Fruit fly (Drosophila melanogaster) whole organism, adult: ENCODE data around the gene RhoGAP15B.

Experiments used
- CG11617 ChIP-seq: fragments of 200-800 bp; sonication (Bioruptor generic); optimal IDR thresholded peaks from 2 replicates; lab custom pipeline; 2017; ENCODE audit warnings: mild to moderate bottlenecking, missing biosample characterization, missing genetic modification reagents, missing genetic modification characterization
- CG12768 ChIP-seq: fragments of 200-800 bp; sonication (Bioruptor generic); optimal IDR thresholded peaks from 2 replicates; lab custom pipeline; 2017; ENCODE audit warnings: missing biosample characterization, missing genetic modification characterization, mild to moderate bottlenecking, moderate library complexity, missing genetic modification reagents
- CG14711 ChIP-seq: fragments of 200-800 bp; sonication (Bioruptor generic); optimal IDR thresholded peaks from 2 replicates; lab custom pipeline; 2018; ENCODE audit warnings: missing biosample characterization, mild to moderate bottlenecking, missing genetic modification characterization, moderate library complexity
- CG1620 ChIP-seq: fragments of 200-800 bp; sonication (Bioruptor generic); optimal IDR thresholded peaks from 2 replicates; lab custom pipeline; 2016; ENCODE audit warnings: missing biosample characterization, missing genetic modification characterization
- CG33017 ChIP-seq: fragments of 200-800 bp; sonication (Bioruptor generic); optimal IDR thresholded peaks from 2 replicates; lab custom pipeline; 2018; ENCODE audit warnings: missing biosample characterization, mild to moderate bottlenecking, missing genetic modification characterization, moderate library complexity
- CG5204 ChIP-seq: fragments of 200-800 bp; sonication (Bioruptor generic); optimal IDR thresholded peaks from 2 replicates; lab custom pipeline; 2016; ENCODE audit warnings: missing biosample characterization, missing genetic modification characterization
- CG7045 ChIP-seq: fragments of 200-800 bp; sonication (Bioruptor generic); optimal IDR thresholded peaks from 2 replicates; lab custom pipeline; 2017; ENCODE audit warnings: missing biosample characterization, mild to moderate bottlenecking, missing genetic modification characterization
- CG7101 ChIP-seq: fragments of 200-800 bp; sonication (Bioruptor generic); optimal IDR thresholded peaks from 2 replicates; lab custom pipeline; 2018; ENCODE audit warnings: missing biosample characterization, mild to moderate bottlenecking, missing genetic modification characterization, moderate library complexity
- Clk ChIP-seq: fragments of 200-800 bp; sonication (Bioruptor generic); optimal IDR thresholded peaks from 2 replicates; lab custom pipeline; 2017; ENCODE audit warnings: missing biosample characterization, missing genetic modification characterization
- Crg-1 ChIP-seq: fragments of 200-800 bp; sonication (Bioruptor generic); optimal IDR thresholded peaks from 2 replicates; lab custom pipeline; 2016; ENCODE audit warnings: missing biosample characterization, missing genetic modification characterization
- Hr96 ChIP-seq: fragments of 200-800 bp; sonication (Bioruptor generic); optimal IDR thresholded peaks from 2 replicates; lab custom pipeline; 2016; ENCODE audit warnings: missing biosample characterization, missing genetic modification characterization
- Mnt ChIP-seq: fragments of 200-800 bp; sonication (Bioruptor generic); optimal IDR thresholded peaks from 2 replicates; lab custom pipeline; 2016; ENCODE audit warnings: missing biosample characterization, mild to moderate bottlenecking, missing genetic modification characterization
- bab1 ChIP-seq: fragments of 200-800 bp; sonication (Bioruptor generic); optimal IDR thresholded peaks from 3 replicates; lab custom pipeline; 2019; ENCODE audit warnings: missing biosample characterization, mild to moderate bottlenecking, missing genetic modification characterization, moderate library complexity
- cic ChIP-seq: fragments of 200-800 bp; sonication (Bioruptor generic); optimal IDR thresholded peaks from 2 replicates; lab custom pipeline; 2017; ENCODE audit warnings: missing biosample characterization, mild to moderate bottlenecking, missing genetic modification characterization, moderate library complexity
- cnc ChIP-seq, 2 experiments: fragments of >200 bp; optimal IDR thresholded peaks; 2 replicates each; lab custom pipeline; 2017
- kay ChIP-seq: fragments of 200-800 bp; sonication (Bioruptor generic); peaks from one replicate; lab custom pipeline; 2016; ENCODE audit warnings: missing biosample characterization, missing genetic modification characterization, borderline replicate concordance
- ovo ChIP-seq: fragments of 200-800 bp; sonication (Bioruptor generic); optimal IDR thresholded peaks from 2 replicates; lab custom pipeline; 2016; ENCODE audit warnings: missing biosample characterization, missing genetic modification characterization
- pad ChIP-seq: fragments of 200-800 bp; sonication (Bioruptor generic); optimal IDR thresholded peaks from 3 replicates; lab custom pipeline; 2017; ENCODE audit warnings: missing biosample characterization, missing genetic modification characterization, mild to moderate bottlenecking, moderate library complexity, missing genetic modification reagents
- tj ChIP-seq: fragments of 200-800 bp; sonication (Bioruptor generic); optimal IDR thresholded peaks from 3 replicates; lab custom pipeline; 2017; ENCODE audit warnings: missing biosample characterization, mild to moderate bottlenecking, missing genetic modification characterization, moderate library complexity
- toe ChIP-seq: fragments of 200-800 bp; sonication (Bioruptor generic); optimal IDR thresholded peaks from 2 replicates; lab custom pipeline; 2016; ENCODE audit warnings: missing biosample characterization, missing genetic modification characterization

Gene RhoGAP15B

dm6 chrX:16930465-16931286, 12.4 kb upstream of the RhoGAP15B start:
- TF ChIP-seq cic (GFP tag; lab: Kevin White, UChicago) = no peak
- TF ChIP-seq CG1620 (GFP tag; lab: Kevin White, UChicago) = no peak
- TF ChIP-seq kay (GFP tag; lab: Kevin White, UChicago) = peak; percentile 26
- TF ChIP-seq CG14711 = peak; percentile 12
- peak; percentile 31 for TF ChIP-seq CG7101

DNA sequence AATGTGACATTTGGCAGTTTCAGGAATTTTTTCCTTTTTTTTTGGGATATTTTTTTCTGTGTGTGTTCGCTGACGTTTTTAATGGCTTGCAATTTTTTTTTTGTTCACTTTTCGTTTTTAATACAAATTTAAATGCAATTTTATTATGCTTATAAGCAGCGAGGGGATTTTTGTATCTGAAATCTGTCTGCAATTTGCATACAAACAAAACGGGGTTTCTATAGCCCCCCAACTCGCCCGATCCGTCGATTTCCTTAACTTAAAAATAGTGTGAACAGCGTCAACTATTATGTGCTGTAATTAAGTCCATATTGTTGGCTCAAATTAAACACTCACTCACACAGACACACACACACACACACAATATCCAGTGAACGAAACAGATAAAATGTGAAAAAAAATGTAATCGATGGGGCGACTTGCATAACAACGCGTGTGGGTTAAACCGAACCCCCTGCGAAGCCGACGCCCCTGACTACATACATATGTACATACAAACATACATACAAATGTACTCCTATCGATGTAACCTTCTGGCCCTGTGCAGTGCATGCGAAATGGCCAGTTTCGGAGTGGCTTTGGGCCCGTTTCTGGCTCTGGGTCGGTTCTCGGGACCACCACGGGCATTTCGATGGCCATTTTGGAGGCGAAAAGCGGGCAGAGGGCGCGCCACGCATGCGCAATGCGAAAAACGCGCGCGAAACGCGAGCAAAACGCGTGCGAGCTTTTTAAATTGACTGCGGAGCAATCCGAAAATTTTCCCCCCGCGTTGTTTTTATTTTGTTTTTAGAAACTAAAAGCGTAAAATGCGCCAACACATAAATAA, 10.9 kb upstream of the RhoGAP15B start:
- no peak for TF ChIP-seq bab1 (GFP tag; lab: Kevin White, UChicago)
- TF ChIP-seq Hr96 (GFP tag; lab: Kevin White, UChicago) = no peak
- TF ChIP-seq kay (GFP tag; lab: Kevin White, UChicago) = peak; percentile 27

dm6 chrX:16932820-16933386, 10.2 kb upstream of the RhoGAP15B start:
- no peak for TF ChIP-seq tj (GFP tag; lab: Kevin White, UChicago)
- no peak for TF ChIP-seq Hr96 (GFP tag; lab: Kevin White, UChicago)
- no peak for TF ChIP-seq cic (GFP tag; lab: Kevin White, UChicago)
- no peak for TF ChIP-seq CG7101
- no peak for TF ChIP-seq Clk (GFP tag; lab: Kevin White, UChicago)
- TF ChIP-seq CG11617 = no peak
- TF ChIP-seq CG5204 (GFP tag; lab: Kevin White, UChicago) = no peak
- no peak for TF ChIP-seq CG14711
- TF ChIP-seq cnc (optimal IDR thresholded peaks at IDR 0.05; lab: Kevin White, UChicago) = no peak

DNA sequence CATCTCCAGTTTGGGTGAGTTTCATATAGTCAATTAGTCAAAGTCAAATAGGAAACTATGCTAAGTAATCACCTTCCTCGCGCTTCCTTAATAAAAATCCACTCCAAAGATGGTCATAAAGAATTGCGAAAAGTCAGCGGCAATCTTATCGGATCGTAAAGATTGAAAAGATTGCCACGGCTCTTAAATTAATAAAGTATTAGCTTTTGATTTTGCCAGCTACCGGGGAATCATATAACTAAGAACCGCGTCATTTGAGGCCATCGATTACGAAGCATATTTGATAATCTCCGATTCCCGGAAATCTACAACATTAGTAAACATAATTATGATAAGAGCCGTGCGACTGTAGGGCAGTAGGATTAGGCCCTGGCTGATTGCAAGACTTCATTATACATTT, 8.7 kb upstream of the RhoGAP15B start:
- no peak for TF ChIP-seq CG7045
- TF ChIP-seq ovo (GFP tag; lab: Kevin White, UChicago) = no peak
- TF ChIP-seq CG12768 = no peak
- no peak for TF ChIP-seq kay (GFP tag; lab: Kevin White, UChicago)
- no peak for TF ChIP-seq CG33017
- TF ChIP-seq pad (GFP tag; lab: Kevin White, UChicago) = no peak
- no peak for TF ChIP-seq CG5204 (GFP tag; lab: Kevin White, UChicago)

DNA sequence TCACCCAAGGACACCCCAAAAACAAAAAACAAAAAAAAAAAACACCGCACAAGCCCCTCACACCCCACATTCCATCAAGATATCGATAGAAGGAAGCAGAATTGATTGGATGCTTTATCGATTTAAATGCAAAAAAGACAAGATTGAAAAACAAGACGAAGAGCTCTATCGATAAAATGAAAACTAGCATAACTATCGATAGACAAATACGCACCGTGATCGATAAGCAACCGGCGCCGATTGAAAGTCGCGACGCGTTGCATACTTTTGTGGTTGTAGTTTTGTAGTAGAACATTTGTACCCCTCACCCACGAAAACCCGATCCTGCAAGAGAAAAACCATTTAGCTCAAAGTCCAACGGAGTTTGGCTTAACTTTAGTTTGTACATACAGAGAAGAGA, 6.4 kb upstream of the RhoGAP15B start:
- no peak for TF ChIP-seq Mnt
- TF ChIP-seq CG5204 (GFP tag; lab: Kevin White, UChicago) = no peak
- no peak for TF ChIP-seq toe (GFP tag; lab: Kevin White, UChicago)
- TF ChIP-seq bab1 (GFP tag; lab: Kevin White, UChicago) = no peak
- TF ChIP-seq Hr96 (GFP tag; lab: Kevin White, UChicago) = no peak
- TF ChIP-seq CG1620 (GFP tag; lab: Kevin White, UChicago) = no peak
- TF ChIP-seq CG7045 = no peak

DNA sequence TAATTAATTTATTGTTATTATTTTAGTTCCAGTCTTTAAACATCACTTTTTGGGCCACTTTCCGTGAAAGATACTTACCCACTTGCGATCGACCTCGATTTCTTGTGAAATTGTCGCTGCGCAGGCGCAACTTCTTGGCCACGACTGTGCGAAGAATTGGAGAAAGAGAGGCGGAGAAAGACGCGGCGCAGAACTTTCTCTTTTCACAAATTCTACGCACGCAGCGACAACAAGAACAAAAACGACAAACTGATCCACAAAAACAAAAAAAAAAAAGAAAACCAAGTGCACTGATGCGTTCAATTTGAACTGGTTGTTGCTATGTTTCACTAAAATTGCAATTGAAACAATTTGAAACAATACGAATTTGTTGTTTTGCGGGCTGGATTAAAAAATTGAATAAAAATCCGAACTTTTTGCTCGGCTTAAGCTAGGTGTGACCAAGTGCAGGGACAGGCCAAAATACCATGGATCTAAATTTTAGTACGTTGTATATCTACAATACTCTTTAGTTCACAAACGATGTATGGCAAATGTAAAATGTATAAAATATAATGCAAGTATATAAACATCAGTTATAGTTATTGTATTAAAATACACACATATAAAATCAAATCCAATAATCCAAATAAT, 2.5 kb upstream of the RhoGAP15B start, which contains the start of gene wus:
TSS of gene wus (minus strand) at position 448 of the 633 bp plus-strand sequence.
- TF ChIP-seq bab1 (GFP tag; lab: Kevin White, UChicago) (no peak), CG7045 (no peak), Crg-1 (GFP tag; lab: Kevin White, UChicago) (no peak)

- TF ChIP-seq cnc (optimal IDR thresholded peaks at IDR 0.05; lab: Kevin White, UChicago) = no peak
- TF ChIP-seq tj (GFP tag; lab: Kevin White, UChicago) = peak; percentile 56
- TF ChIP-seq CG14711 = no peak
- TF ChIP-seq toe (GFP tag; lab: Kevin White, UChicago) = no peak
These were observed 393 bp downstream of the RhoGAP15B start for dm6 chrX:16943515-16943850.
